Worm (Caenorhabditis elegans) whole organism, mixed stage, embryonic: ENCODE results near the gene eral-1.

Experiments used
- M03D4.4 ChIP-seq: sonication (generic microtip); optimal IDR thresholded peaks from 2 replicates; lab custom pipeline; 2017; ENCODE audit warnings: mild to moderate bottlenecking, missing genetic modification characterization, missing compliant biosample characterization
- bed-3 ChIP-seq: fragments of 200-800 bp; sonication (Bioruptor generic); optimal IDR thresholded peaks from 3 replicates; lab custom pipeline; 2018; ENCODE audit warnings: mild to moderate bottlenecking, missing genetic modification characterization, moderate library complexity, missing compliant biosample characterization
- ceh-39 ChIP-seq: fragments of 150-350 bp; optimal IDR thresholded peaks from 2 replicates; lab custom pipeline; 2014; ENCODE audit warnings: missing biosample characterization, missing genetic modification characterization
- ceh-43 ChIP-seq: fragments of 200-800 bp; sonication (Bioruptor generic); optimal IDR thresholded peaks from 2 replicates; lab custom pipeline; 2018; ENCODE audit warnings: mild to moderate bottlenecking, missing genetic modification characterization, moderate library complexity, missing compliant biosample characterization
- ceh-83 ChIP-seq: fragments of 200-800 bp; sonication (Bioruptor generic); optimal IDR thresholded peaks from 2 replicates; lab custom pipeline; 2018; ENCODE audit warnings: mild to moderate bottlenecking, missing genetic modification characterization, missing compliant biosample characterization
- ces-1 ChIP-seq: fragments of 150-350 bp; optimal IDR thresholded peaks from 2 replicates; lab custom pipeline; 2014; ENCODE audit warnings: missing biosample characterization, missing genetic modification reagents, missing genetic modification characterization
- elt-1 ChIP-seq: sonication (generic microtip); optimal IDR thresholded peaks from 2 replicates; lab custom pipeline; 2017; ENCODE audit warnings: missing genetic modification characterization, mild to moderate bottlenecking, missing compliant biosample characterization, antibody characterized with exemption, moderate library complexity, borderline replicate concordance; ENCODE audit not compliant: insufficient read depth
- flh-1 ChIP-seq: fragments of 200-800 bp; sonication (Bioruptor generic); optimal IDR thresholded peaks from 2 replicates; lab custom pipeline; 2018; ENCODE audit warnings: mild to moderate bottlenecking, missing genetic modification characterization, moderate library complexity, missing compliant biosample characterization
- ham-2 ChIP-seq: fragments of 200-800 bp; sonication (Bioruptor generic); optimal IDR thresholded peaks from 2 replicates; lab custom pipeline; 2018; ENCODE audit warnings: mild to moderate bottlenecking, missing genetic modification characterization, missing compliant biosample characterization
- hlh-1 ChIP-seq: fragments of 150-350 bp; optimal IDR thresholded peaks from 2 replicates; lab custom pipeline; 2014; ENCODE audit warnings: missing biosample characterization, missing genetic modification reagents, missing genetic modification characterization
- lin-13 ChIP-seq: fragments of 150-350 bp; optimal IDR thresholded peaks from 2 replicates; lab custom pipeline; 2014; ENCODE audit warnings: missing biosample characterization, missing genetic modification characterization
- lin-32 ChIP-seq: fragments of 200-800 bp; sonication (Bioruptor generic); optimal IDR thresholded peaks from 2 replicates; lab custom pipeline; 2018; ENCODE audit warnings: mild to moderate bottlenecking, missing genetic modification characterization, missing compliant biosample characterization
- lsy-2 ChIP-seq: fragments of 150-350 bp; optimal IDR thresholded peaks from 2 replicates; lab custom pipeline; 2014; ENCODE audit warnings: missing biosample characterization, missing genetic modification characterization
- mab-5 ChIP-seq: fragments of 150-350 bp; optimal IDR thresholded peaks from 2 replicates; lab custom pipeline; 2014; ENCODE audit warnings: missing biosample characterization, missing genetic modification characterization
- mep-1 ChIP-seq: fragments of 150-350 bp; optimal IDR thresholded peaks from 2 replicates; lab custom pipeline; 2017; ENCODE audit warnings: missing biosample characterization, missing genetic modification reagents, missing genetic modification characterization, inconsistent platforms
- mls-2 ChIP-seq: sonication (generic microtip); optimal IDR thresholded peaks from 2 replicates; lab custom pipeline; 2016; ENCODE audit warnings: mild to moderate bottlenecking, missing genetic modification characterization, moderate library complexity, missing compliant biosample characterization
- nhr-237 ChIP-seq: fragments of 150-350 bp; optimal IDR thresholded peaks from 2 replicates; lab custom pipeline; 2014; ENCODE audit warnings: missing biosample characterization, missing genetic modification characterization
- nhr-28 ChIP-seq: fragments of 150-350 bp; optimal IDR thresholded peaks from 2 replicates; lab custom pipeline; 2014; ENCODE audit warnings: missing biosample characterization, missing genetic modification characterization
- nhr-76 ChIP-seq: sonication (generic microtip); optimal IDR thresholded peaks from 2 replicates; lab custom pipeline; 2017; ENCODE audit warnings: missing biosample characterization, missing genetic modification characterization
- pha-4 ChIP-seq: fragments of 150-350 bp; optimal IDR thresholded peaks from 2 replicates; lab custom pipeline; 2018; ENCODE audit warnings: missing biosample characterization, missing genetic modification reagents, missing genetic modification characterization
- sem-2 ChIP-seq: fragments of 200-800 bp; sonication (Bioruptor generic); optimal IDR thresholded peaks from 2 replicates; lab custom pipeline; 2018; ENCODE audit warnings: mild to moderate bottlenecking, missing genetic modification characterization, missing compliant biosample characterization
- sptf-1 ChIP-seq: sonication (generic microtip); optimal IDR thresholded peaks from 2 replicates; lab custom pipeline; 2017; ENCODE audit warnings: mild to moderate bottlenecking, missing genetic modification characterization, moderate library complexity, missing compliant biosample characterization
- tbx-8 ChIP-seq: fragments of 200-800 bp; sonication (Bioruptor generic); optimal IDR thresholded peaks from 2 replicates; lab custom pipeline; 2018; ENCODE audit warnings: mild to moderate bottlenecking, missing genetic modification characterization, moderate library complexity, missing compliant biosample characterization
- unc-120 ChIP-seq: sonication (generic microtip); optimal IDR thresholded peaks from 2 replicates; lab custom pipeline; 2017; ENCODE audit warnings: missing genetic modification characterization, missing compliant biosample characterization; ENCODE audit not compliant: poor library complexity, severe bottlenecking
- unc-39 ChIP-seq: fragments of 150-350 bp; optimal IDR thresholded peaks from 2 replicates; lab custom pipeline; 2014; ENCODE audit warnings: missing biosample characterization, missing genetic modification characterization
- unc-62 ChIP-seq: fragments of 150-350 bp; optimal IDR thresholded peaks from 2 replicates; lab custom pipeline; 2014; ENCODE audit warnings: missing biosample characterization, missing genetic modification reagents, missing genetic modification characterization
- zip-8 ChIP-seq: fragments of 150-350 bp; optimal IDR thresholded peaks from 2 replicates; lab custom pipeline; 2014; ENCODE audit warnings: missing biosample characterization, missing genetic modification characterization
- ztf-11 ChIP-seq: fragments of 150-350 bp; optimal IDR thresholded peaks from 2 replicates; lab custom pipeline; 2014; ENCODE audit warnings: missing biosample characterization, missing genetic modification characterization

The eral-1 gene

ce11 chrII:9594924-9595323, 5.4 kb upstream of the eral-1 start, which contains the start of gene E02H1.5:
Gene E02H1.5 (plus strand): TSS chrII:9595224.
- TF ChIP-seq mep-1 (tag; lab: Kevin White, UChicago) (no peak), hlh-1 (tag; lab: Kevin White, UChicago) (no peak), lin-13 (tag; lab: Kevin White, UChicago) (no peak), unc-39 (tag; lab: Kevin White, UChicago) (no peak), ces-1 (GFP tag; lab: Kevin White, UChicago) (no peak), ceh-83 (GFP tag; lab: Kevin White, UChicago) (no peak), M03D4.4 (tag; lab: Kevin White, UChicago) (no peak), tbx-8 (GFP tag; lab: Kevin White, UChicago) (no peak), ceh-39 (tag; lab: Kevin White, UChicago) (no peak)

- no peak for TF ChIP-seq tbx-8 (GFP tag; lab: Kevin White, UChicago)
- TF ChIP-seq lin-13 (tag; lab: Kevin White, UChicago) = no peak
- no peak for TF ChIP-seq ztf-11 (tag; lab: Kevin White, UChicago)
- no peak for TF ChIP-seq flh-1
- TF ChIP-seq ces-1 (GFP tag; lab: Kevin White, UChicago) = no peak
- no peak for TF ChIP-seq nhr-237 (tag; lab: Kevin White, UChicago)
- no peak for TF ChIP-seq unc-62 (GFP tag; lab: Kevin White, UChicago)
- no peak for TF ChIP-seq mab-5
Observed at ce11 chrII:9592737-9593136, 3.2 kb upstream of the eral-1 start, which contains the start of gene parp-2. Gene parp-2 (plus strand): TSS chrII:9593037.

ce11 chrII:9591071-9591470, 1.5 kb upstream of the eral-1 start, which contains the start of the genes E02H1.1 and tag-124:
Gene E02H1.1 (minus strand): TSS chrII:9591164.
Gene tag-124 (plus strand): TSS chrII:9591292.
- peak; percentile 28 for TF ChIP-seq mep-1 (tag; lab: Kevin White, UChicago)
- no peak for TF ChIP-seq ztf-11 (tag; lab: Kevin White, UChicago)
- no peak for TF ChIP-seq unc-120 (tag; lab: Kevin White, UChicago)
- TF ChIP-seq hlh-1 (tag; lab: Kevin White, UChicago) = no peak
- TF ChIP-seq nhr-237 (tag; lab: Kevin White, UChicago) = peak; percentile 37
- TF ChIP-seq zip-8 (tag; lab: Kevin White, UChicago) = no peak
- TF ChIP-seq ceh-43 (GFP tag; lab: Kevin White, UChicago) = no peak
- no peak for TF ChIP-seq pha-4 (tag; lab: Kevin White, UChicago)
- no peak for TF ChIP-seq sem-2
- TF ChIP-seq lsy-2 (tag; lab: Kevin White, UChicago) = peak; percentile 25
- no peak for TF ChIP-seq ham-2 (GFP tag; lab: Kevin White, UChicago)
- no peak for TF ChIP-seq nhr-28 (tag; lab: Kevin White, UChicago)
- TF ChIP-seq ces-1 (GFP tag; lab: Kevin White, UChicago) = peak; percentile 16

- TF ChIP-seq nhr-28 (tag; lab: Kevin White, UChicago) (peak; percentile 52), unc-39 (tag; lab: Kevin White, UChicago) (no peak), ces-1 (GFP tag; lab: Kevin White, UChicago) (no peak), mab-5 (no peak), bed-3 (GFP tag; lab: Kevin White, UChicago) (no peak), flh-1 (no peak)
- TF ChIP-seq, all 35 proteins: peak for 1
Observed at ce11 chrII:9586734-9587209, 2.8 kb downstream of the eral-1 start, which contains the start of gene ugt-58. Gene ugt-58 (minus strand): TSS chrII:9586784.

ce11 chrII:9583461-9583860, 6.1 kb downstream of the eral-1 start, which contains the start of gene wee-1.1:
Gene wee-1.1 (minus strand): TSS chrII:9583561.
- TF ChIP-seq zip-8 (tag; lab: Kevin White, UChicago) (no peak), unc-120 (tag; lab: Kevin White, UChicago) (no peak), unc-62 (GFP tag; lab: Kevin White, UChicago) (no peak), sptf-1 (tag; lab: Kevin White, UChicago) (no peak), nhr-76 (tag; lab: Kevin White, UChicago) (no peak), elt-1 (tag; lab: Kevin White, UChicago) (no peak), sem-2 (no peak), ceh-39 (tag; lab: Kevin White, UChicago) (no peak), bed-3 (GFP tag; lab: Kevin White, UChicago) (no peak), lin-32 (GFP tag; lab: Kevin White, UChicago) (no peak), mls-2 (no peak), lsy-2 (tag; lab: Kevin White, UChicago) (no peak), nhr-237 (tag; lab: Kevin White, UChicago) (no peak), flh-1 (no peak), mab-5 (no peak), ces-1 (GFP tag; lab: Kevin White, UChicago) (no peak)
